Fruit fly (Drosophila melanogaster): ENCODE measurements around the gene Nf-YB.

The Nf-YB gene

dm6 chr2L:19755015-19755414, 19.2 kb downstream of the Nf-YB start (continued):
- TF ChIP-seq D (optimal IDR thresholded peaks at IDR 0.05) (no peak), D (GFP tag; optimal IDR thresholded peaks at IDR 0.05) (no peak), CG15514 (GFP tag; optimal IDR thresholded peaks at IDR 0.05) (peak; percentile 89), slbo (GFP tag; IDR thresholded peaks at IDR 0.05) (0 out of 2 replicates have a peak, but pooled peaks have one; percentile 6), ERR (GFP tag; optimal IDR thresholded peaks at IDR 0.05) (no peak), Jarid2 (GFP tag; optimal IDR thresholded peaks at IDR 0.05) (no peak), CG13894 (tag; optimal IDR thresholded peaks at IDR 0.05) (peak; percentile 99), Atf-2 (GFP tag; optimal IDR thresholded peaks at IDR 0.05) (no peak)

dm6 chr2L:19756040-19756439, 20.2 kb downstream of the Nf-YB start:
- no peak for TF ChIP-seq so (GFP tag; IDR thresholded peaks at IDR 0.05)
- TF ChIP-seq Neu2 (GFP tag; optimal IDR thresholded peaks at IDR 0.05; ENCODE audit: borderline replicate concordance) = no peak
- 0 out of 2 replicates have a peak, but pooled peaks have one; percentile 18 for TF ChIP-seq CG31224 (GFP tag; IDR thresholded peaks at IDR 0.05)
- no peak for TF ChIP-seq CG11398 (GFP tag; optimal IDR thresholded peaks at IDR 0.05)
- TF ChIP-seq pum (GFP tag; optimal IDR thresholded peaks at IDR 0.05) = no peak
- TF ChIP-seq scrt (GFP tag; optimal IDR thresholded peaks at IDR 0.05) = peak; percentile 85
- no peak for TF ChIP-seq CG13624 (GFP tag; optimal IDR thresholded peaks at IDR 0.05)
- TF ChIP-seq ttk (GFP tag; IDR thresholded peaks at IDR 0.05) = 0 out of 2 replicates have a peak, but pooled peaks have one; percentile 10
- 0 out of 3 replicates have a peak, but pooled peaks have one; percentile 25 for TF ChIP-seq ken (GFP tag; IDR thresholded peaks at IDR 0.05)
- no peak for TF ChIP-seq CG11723 (GFP tag; optimal IDR thresholded peaks at IDR 0.05)
- TF ChIP-seq abd-A (tag; optimal IDR thresholded peaks at IDR 0.05) = peak; percentile 26
- TF ChIP-seq ci (GFP tag; IDR thresholded peaks at IDR 0.05) = peak; percentile 48; the same call in 2 of the 3 replicates
- peak; percentile 64; the same call in 1 of the 4 replicates for TF ChIP-seq chinmo (GFP tag; IDR thresholded peaks at IDR 0.05; ENCODE audit: partially characterized antibody)
- 0 out of 2 replicates have a peak, but pooled peaks have one; percentile 19 for TF ChIP-seq sim (GFP tag; IDR thresholded peaks at IDR 0.05)
- TF ChIP-seq crol (GFP tag; IDR thresholded peaks at IDR 0.05) = peak; percentile 95
- TF ChIP-seq Hr39 (optimal IDR thresholded peaks at IDR 0.05) = peak; percentile 71
- TF ChIP-seq chm (GFP tag; IDR thresholded peaks at IDR 0.05) = 0 out of 2 replicates have a peak, but pooled peaks have one; percentile 22
- no peak for TF ChIP-seq CG11456 (GFP tag; IDR thresholded peaks at IDR 0.05)
- peak; percentile 69 for TF ChIP-seq Adf1 (GFP tag; IDR thresholded peaks at IDR 0.05)
- TF ChIP-seq YL-1 (GFP tag; optimal IDR thresholded peaks at IDR 0.05) = no peak
- TF ChIP-seq kah (GFP tag; optimal IDR thresholded peaks at IDR 0.05) = no peak
- TF ChIP-seq p53 (GFP tag; optimal IDR thresholded peaks at IDR 0.05) = no peak
- TF ChIP-seq Med (GFP tag) = peak; percentile 7
- TF ChIP-seq CG1832 (GFP tag; optimal IDR thresholded peaks at IDR 0.05) = peak; percentile 7
- peak; percentile 90 for TF ChIP-seq CG4360 (GFP tag; IDR thresholded peaks at IDR 0.05)
- no peak for TF ChIP-seq Oaz (GFP tag; IDR thresholded peaks at IDR 0.05)
- peak; percentile 68 for TF ChIP-seq Aef1 (GFP tag; IDR thresholded peaks at IDR 0.05)

DNA sequence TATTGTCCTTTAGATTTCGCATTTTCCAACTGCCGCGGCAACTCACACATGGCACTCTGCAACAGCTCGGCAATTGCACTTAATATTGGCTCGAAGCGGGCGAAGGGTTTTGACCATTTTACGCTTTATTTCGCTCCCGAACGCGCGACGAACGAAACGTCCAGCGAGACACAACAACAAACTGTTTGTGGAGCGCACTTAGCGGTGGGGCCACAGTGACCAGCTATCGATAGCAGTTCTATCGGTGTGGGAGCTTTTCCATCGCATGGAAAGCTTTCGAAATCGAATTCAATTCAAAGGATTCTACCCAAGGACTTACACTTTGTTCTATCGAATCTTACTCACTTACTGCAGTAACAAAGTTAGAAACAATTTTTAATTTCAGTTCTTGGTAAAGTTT, 20.9 kb downstream of the Nf-YB start, which contains the start of gene CG10631:
TSS of gene CG10631 (minus strand) at position 189 of the 400 bp plus-strand sequence.
- no peak for TF ChIP-seq CG17359 (tag; optimal IDR thresholded peaks at IDR 0.05)
- no peak for TF ChIP-seq Taf1 (GFP tag; IDR thresholded peaks at IDR 0.05)
- TF ChIP-seq chinmo (GFP tag; IDR thresholded peaks at IDR 0.05; ENCODE audit: partially characterized antibody) = peak; percentile 85; the same call in 2 of the 4 replicates
- TF ChIP-seq pan (optimal IDR thresholded peaks at IDR 0.05) = no peak
- peak in 1 of 2 experiments; percentile 15 for TF ChIP-seq pan (GFP tag; optimal IDR thresholded peaks at IDR 0.05 in 1 of 2, IDR thresholded peaks at IDR 0.05 in 1 of 2)
- no peak for TF ChIP-seq NC2α (GFP tag; optimal IDR thresholded peaks at IDR 0.05)
- no peak for TF ChIP-seq pnt (GFP tag; optimal IDR thresholded peaks at IDR 0.05)
- no peak for TF ChIP-seq tll (GFP tag; optimal IDR thresholded peaks at IDR 0.05)
- TF ChIP-seq CG3838 (GFP tag; optimal IDR thresholded peaks at IDR 0.05) = no peak
- TF ChIP-seq CG10431 (GFP tag; optimal IDR thresholded peaks at IDR 0.05) = no peak
- peak; percentile 75 for TF ChIP-seq hbn (GFP tag; IDR thresholded peaks at IDR 0.05; ENCODE audit: partially characterized antibody)
- TF ChIP-seq CG6654 (GFP tag; optimal IDR thresholded peaks at IDR 0.05) = no peak
- no peak for TF ChIP-seq cad (GFP tag; optimal IDR thresholded peaks at IDR 0.05)
- TF ChIP-seq usp (GFP tag; optimal IDR thresholded peaks at IDR 0.05) = no peak
- no peak for TF ChIP-seq hkb (optimal IDR thresholded peaks at IDR 0.05)
- TF ChIP-seq hkb (GFP tag; IDR thresholded peaks at IDR 0.05) = no peak
- TF ChIP-seq CG33557 (GFP tag; optimal IDR thresholded peaks at IDR 0.05) = no peak
- no peak for TF ChIP-seq jing (GFP tag; optimal IDR thresholded peaks at IDR 0.05)
